Worm (Caenorhabditis elegans): ENCODE measurements around the gene T16G12.1.

Gene T16G12.1

ce11 chrIII:9999235-9999634 lies 50.4 kb downstream of the T16G12.1 start, which contains the start of gene C05B5.17:
Gene C05B5.17 (minus strand): TSS chrIII:9999335.
- TF ChIP-seq F39B2.1 (GFP tag; IDR thresholded peaks at IDR 0.05) (no peak), sea-2 (GFP tag; IDR thresholded peaks at IDR 0.05) (no peak), ztf-3 (GFP tag; optimal IDR thresholded peaks at IDR 0.05) (no peak), snpc-4 (GFP tag; optimal IDR thresholded peaks at IDR 0.05) (no peak), snpc-4 (tag; optimal IDR thresholded peaks at IDR 0.05) (no peak), ceh-27 (GFP tag; optimal IDR thresholded peaks at IDR 0.05) (no peak), aptf-3 (GFP tag; IDR thresholded peaks at IDR 0.05) (no peak), die-1 (tag; optimal IDR thresholded peaks at IDR 0.05) (no peak), mxl-1 (tag; optimal IDR thresholded peaks at IDR 0.05) (no peak), ccch-3 (GFP tag; optimal IDR thresholded peaks at IDR 0.05) (no peak), ZK185.1 (tag; optimal IDR thresholded peaks at IDR 0.05; ENCODE audit: poor library complexity, severe bottlenecking) (no peak), chd-7 (tag; optimal IDR thresholded peaks at IDR 0.05) (no peak), dpff-1 (tag; optimal IDR thresholded peaks at IDR 0.05) (no peak), attf-6 (GFP tag; IDR thresholded peaks at IDR 0.05) (no peak), bed-1 (GFP tag; IDR thresholded peaks at IDR 0.05) (no peak), D2030.7 (GFP tag; IDR thresholded peaks at IDR 0.05) (no peak)

- TF ChIP-seq ceh-27 (GFP tag; optimal IDR thresholded peaks at IDR 0.05) (no peak), ceh-40 (GFP tag; IDR thresholded peaks at IDR 0.05) (no peak), rpc-1 (optimal IDR thresholded peaks at IDR 0.05) (no peak), rpc-1 (tag; optimal IDR thresholded peaks at IDR 0.05) (no peak), atf-7 (tag; optimal IDR thresholded peaks at IDR 0.05) (no peak), gei-17 (GFP tag; optimal IDR thresholded peaks at IDR 0.05) (no peak), dox-1 (GFP tag; IDR thresholded peaks at IDR 0.05) (no peak), ama-1 (optimal IDR thresholded peaks at IDR 0.05) (no peak), ama-1 (GFP tag; optimal IDR thresholded peaks at IDR 0.05) (no peak), tbx-9 (tag; optimal IDR thresholded peaks at IDR 0.05; ENCODE audit: borderline replicate concordance) (no peak), attf-5 (GFP tag; optimal IDR thresholded peaks at IDR 0.05) (no peak), repo-1 (tag; optimal IDR thresholded peaks at IDR 0.05) (no peak), Y53G8AR.9 (GFP tag; conservative IDR thresholded peaks at IDR 0.05) (no peak), B0336.3 (GFP tag; IDR thresholded peaks at IDR 0.05) (no peak), hlh-12 (tag; optimal IDR thresholded peaks at IDR 0.05) (no peak), F57A8.1 (GFP tag; optimal IDR thresholded peaks at IDR 0.05) (no peak)
These were observed 51.8 kb downstream of the T16G12.1 start, which contains the start of gene pqn-8 for ce11 chrIII:9997890-9998289. Gene pqn-8 (minus strand): TSS chrIII:9997990.

ce11 chrIII:9993535-9993934 lies 56.1 kb downstream of the T16G12.1 start, which contains the start of gene C05B5.4:
Gene C05B5.4 (plus strand): TSS chrIII:9993885.
- TF ChIP-seq rcor-1 (GFP tag; IDR thresholded peaks at IDR 0.05) (no peak), snpc-4 (GFP tag; optimal IDR thresholded peaks at IDR 0.05) (no peak), snpc-4 (tag; optimal IDR thresholded peaks at IDR 0.05) (no peak), hlh-12 (tag; optimal IDR thresholded peaks at IDR 0.05) (no peak), ztf-26 (tag; optimal IDR thresholded peaks at IDR 0.05) (no peak), ceh-79 (tag; optimal IDR thresholded peaks at IDR 0.05) (no peak), lsl-1 (GFP tag; optimal IDR thresholded peaks at IDR 0.05) (no peak), F57C9.4 (tag; optimal IDR thresholded peaks at IDR 0.05) (no peak), F23B12.7 (tag; optimal IDR thresholded peaks at IDR 0.05; ENCODE audit: insufficient read depth) (no peak), ama-1 (optimal IDR thresholded peaks at IDR 0.05) (no peak), ama-1 (GFP tag; optimal IDR thresholded peaks at IDR 0.05) (no peak), lin-35 (GFP tag; optimal IDR thresholded peaks at IDR 0.05) (no peak), Y79H2A.3 (GFP tag; conservative IDR thresholded peaks at IDR 0.05) (no peak), ccch-3 (GFP tag; optimal IDR thresholded peaks at IDR 0.05) (no peak), Y67H2A.10 (GFP tag; conservative IDR thresholded peaks at IDR 0.05) (no peak), nhr-179 (tag; optimal IDR thresholded peaks at IDR 0.05) (no peak), gei-17 (GFP tag; optimal IDR thresholded peaks at IDR 0.05) (no peak)

Measured in whole organism, young adult.